Worm (Caenorhabditis elegans): Measurements from ENCODE around the gene B0273.115.

- no peak for TF ChIP-seq nhr-12 (tag; optimal IDR thresholded peaks at IDR 0.05)
- TF ChIP-seq pha-4 (tag; optimal IDR thresholded peaks at IDR 0.05), result no peak
- no peak for TF ChIP-seq nfya-1 (tag; optimal IDR thresholded peaks at IDR 0.05; ENCODE audit: insufficient read depth)
Measured at ce11 chrIV:5537813-5538538, 47.0 kb upstream of the B0273.115 start, which contains the start of the genes fem-1 and drp-1.
